Worm (Caenorhabditis elegans) whole organism, young adult: ENCODE data around the gene acc-3.

Experiments
- B0035.1 ChIP-seq: sonication (generic microtip); optimal IDR thresholded peaks from 2 replicates; lab custom pipeline; 2016; ENCODE audit warnings: missing genetic modification characterization, mild to moderate bottlenecking, missing compliant biosample characterization, missing genotype, missing genetic modification reagents
- B0336.3 ChIP-seq: fragments of 200-800 bp; sonication (Bioruptor generic); IDR thresholded peaks from 2 replicates; pipeline ENCODE4 v1.3.6; 2022; ENCODE audit warnings: missing genetic modification characterization, missing compliant biosample characterization
- C06A6.2 ChIP-seq: fragments of 200-800 bp; sonication (Bioruptor generic); conservative IDR thresholded peaks from 2 replicates; pipeline ENCODE4 v1.3.6; 2022; ENCODE audit warnings: missing genetic modification characterization, missing compliant biosample characterization
- F23B12.7 ChIP-seq: sonication (generic microtip); optimal IDR thresholded peaks from 2 replicates; lab custom pipeline; 2017; ENCODE audit warnings: missing genetic modification characterization, mild to moderate bottlenecking, missing compliant biosample characterization, antibody characterized with exemption, moderate library complexity; ENCODE audit not compliant: insufficient read depth
- F52B5.7 ChIP-seq: sonication (generic microtip); optimal IDR thresholded peaks from 2 replicates; lab custom pipeline; 2016; ENCODE audit warnings: mild to moderate bottlenecking, missing genetic modification characterization, missing compliant biosample characterization
- T07F8.4 ChIP-seq: sonication (generic microtip); optimal IDR thresholded peaks from 2 replicates; lab custom pipeline; 2016; ENCODE audit warnings: mild to moderate bottlenecking, missing genetic modification characterization, moderate library complexity, missing compliant biosample characterization
- Y56A3A.18 ChIP-seq: fragments of 200-800 bp; sonication (Bioruptor generic); IDR thresholded peaks from 2 replicates; pipeline ENCODE4 v1.3.6; 2022; ENCODE audit warnings: missing genetic modification reagents, missing genetic modification characterization, missing compliant biosample characterization
- Y67H2A.10 ChIP-seq: fragments of 200-800 bp; sonication (Bioruptor generic); conservative IDR thresholded peaks from 2 replicates; pipeline ENCODE4 v1.3.6; 2022; ENCODE audit warnings: missing genetic modification reagents, missing genetic modification characterization, missing compliant biosample characterization
- aptf-3 ChIP-seq: fragments of 200-800 bp; sonication (Bioruptor generic); IDR thresholded peaks from 2 replicates; pipeline ENCODE4 v1.3.6; 2022; ENCODE audit warnings: missing genetic modification characterization, missing compliant biosample characterization
- ceh-27 ChIP-seq: fragments of 200-800 bp; sonication (Bioruptor generic); optimal IDR thresholded peaks from 2 replicates; lab custom pipeline; 2018; ENCODE audit warnings: mild to moderate bottlenecking, missing genetic modification characterization, moderate library complexity, missing compliant biosample characterization
- ceh-58 ChIP-seq: fragments of 200-800 bp; sonication (Bioruptor generic); IDR thresholded peaks from 2 replicates; pipeline ENCODE4 v1.3.6; 2022; ENCODE audit warnings: missing genetic modification characterization, missing compliant biosample characterization
- chd-7 ChIP-seq: sonication (generic microtip); optimal IDR thresholded peaks from 2 replicates; lab custom pipeline; 2016; ENCODE audit warnings: mild to moderate bottlenecking, missing genetic modification characterization, moderate library complexity, missing compliant biosample characterization
- dox-1 ChIP-seq: fragments of 200-800 bp; sonication (Bioruptor generic); IDR thresholded peaks from 2 replicates; pipeline ENCODE4 v1.3.6; 2022; ENCODE audit warnings: missing genetic modification reagents, missing genetic modification characterization, missing compliant biosample characterization
- dpl-1 ChIP-seq: fragments of 150-350 bp; optimal IDR thresholded peaks from 2 replicates; lab custom pipeline; 2014; ENCODE audit warnings: missing biosample characterization, missing genetic modification reagents, missing genetic modification characterization
- ets-4 ChIP-seq: fragments of 200-800 bp; sonication (Bioruptor generic); optimal IDR thresholded peaks from 2 replicates; lab custom pipeline; 2018; ENCODE audit warnings: mild to moderate bottlenecking, missing genetic modification characterization, missing compliant biosample characterization
- him-1 ChIP-seq: sonication (generic microtip); optimal IDR thresholded peaks from 2 replicates; lab custom pipeline; 2016; ENCODE audit warnings: missing genotype, missing genetic modification reagents, missing genetic modification characterization, missing compliant biosample characterization
- hlh-12 ChIP-seq: sonication (generic microtip); optimal IDR thresholded peaks from 2 replicates; lab custom pipeline; 2016; ENCODE audit warnings: missing genetic modification characterization, missing compliant biosample characterization
- hsf-1 ChIP-seq: fragments of 200-800 bp; sonication (Bioruptor generic); IDR thresholded peaks from 2 replicates; pipeline ENCODE4 v1.3.6; 2022; ENCODE audit warnings: missing genetic modification reagents, missing genetic modification characterization, missing compliant biosample characterization
- lag-1 ChIP-seq: fragments of 200-800 bp; sonication (Bioruptor generic); IDR thresholded peaks from 2 replicates; pipeline ENCODE4 v1.3.6; 2022; ENCODE audit warnings: missing genetic modification reagents, missing genetic modification characterization, missing compliant biosample characterization
- let-607 ChIP-seq, 2 experiments: fragments of 200-800 bp in 1 of 2; sonication (Bioruptor generic) in 1 of 2; sonication (generic microtip) in 1 of 2; optimal IDR thresholded peaks; 2 replicates each; lab custom pipeline; 2016 to 2018; ENCODE audit warnings: mild to moderate bottlenecking in 2 of 2, missing compliant biosample characterization in 2 of 2, missing genetic modification characterization in 2 of 2, moderate library complexity in 2 of 2, missing genotype in 1 of 2
- lin-35 ChIP-seq, 3 experiments: fragments of 150-350 bp in 2 of 3; sonication (generic microtip) in 1 of 3; optimal IDR thresholded peaks; 2 replicates each; lab custom pipeline; 2014 to 2018; ENCODE audit warnings: missing biosample characterization in 3 of 3, missing genetic modification characterization in 3 of 3, missing genetic modification reagents in 3 of 3
- madf-10 ChIP-seq: sonication (generic microtip); optimal IDR thresholded peaks from 2 replicates; lab custom pipeline; 2016; ENCODE audit warnings: mild to moderate bottlenecking, missing genetic modification characterization, missing compliant biosample characterization
- mel-28 ChIP-seq: sonication (generic microtip); optimal IDR thresholded peaks from 2 replicates; lab custom pipeline; 2016; ENCODE audit warnings: borderline replicate concordance, mild to moderate bottlenecking, missing genetic modification characterization, missing compliant biosample characterization
- mes-4 ChIP-seq: sonication (generic microtip); optimal IDR thresholded peaks from 2 replicates; lab custom pipeline; 2016; ENCODE audit warnings: missing genotype, missing genetic modification characterization, missing compliant biosample characterization
- nhr-80 ChIP-seq: sonication (generic microtip); optimal IDR thresholded peaks from 2 replicates; lab custom pipeline; 2016; ENCODE audit warnings: missing genetic modification characterization, missing compliant biosample characterization
- snpc-1.3 ChIP-seq: sonication (generic microtip); optimal IDR thresholded peaks from 2 replicates; lab custom pipeline; 2017; ENCODE audit warnings: missing genetic modification characterization, mild to moderate bottlenecking, missing compliant biosample characterization, antibody characterized with exemption, moderate library complexity, missing genotype, missing genetic modification reagents; ENCODE audit not compliant: insufficient read depth
- somi-1 ChIP-seq: fragments of 200-800 bp; sonication (Bioruptor generic); optimal IDR thresholded peaks from 2 replicates; lab custom pipeline; 2018; ENCODE audit warnings: mild to moderate bottlenecking, missing genetic modification characterization, missing compliant biosample characterization
- tlf-1 ChIP-seq: fragments of 200-800 bp; sonication (Bioruptor generic); optimal IDR thresholded peaks from 2 replicates; lab custom pipeline; 2018; ENCODE audit warnings: mild to moderate bottlenecking, missing genetic modification characterization, missing compliant biosample characterization
- unc-62 ChIP-seq: fragments of 150-350 bp; optimal IDR thresholded peaks from 2 replicates; lab custom pipeline; 2014; ENCODE audit warnings: missing biosample characterization, missing genetic modification reagents, missing genetic modification characterization
- xnd-1 ChIP-seq: sonication (generic microtip); optimal IDR thresholded peaks from 2 replicates; lab custom pipeline; 2016; ENCODE audit warnings: missing genotype, missing genetic modification reagents, missing genetic modification characterization, missing compliant biosample characterization
- zfh-2 ChIP-seq: fragments of 200-800 bp; sonication (Bioruptor generic); conservative IDR thresholded peaks from 2 replicates; pipeline ENCODE4 v1.3.6; 2022; ENCODE audit warnings: missing genetic modification reagents, missing genetic modification characterization, missing compliant biosample characterization
- zim-3 ChIP-seq: sonication (generic microtip); optimal IDR thresholded peaks from 2 replicates; lab custom pipeline; 2017; ENCODE audit warnings: mild to moderate bottlenecking, missing genetic modification characterization, moderate library complexity, missing compliant biosample characterization

acc-3 gene

DNA sequence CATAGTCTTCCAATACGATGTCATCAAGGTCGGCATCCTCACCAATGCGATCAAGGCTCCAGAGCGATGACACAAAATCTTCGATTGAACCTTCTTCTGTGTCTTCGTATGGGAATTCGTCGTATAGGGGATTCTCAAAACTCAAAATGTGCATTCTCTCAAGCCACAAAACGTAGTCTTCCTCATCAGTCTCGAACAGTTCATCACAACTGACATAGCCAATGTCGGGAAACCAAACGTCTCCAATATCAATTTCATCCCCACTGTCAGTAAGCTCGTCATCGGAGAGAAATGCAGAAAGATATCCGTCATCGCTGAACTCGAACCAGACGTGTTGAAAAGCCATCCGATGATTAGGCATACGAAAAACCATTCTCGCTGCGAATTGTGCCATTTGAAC, 27.4 kb upstream of the acc-3 start, which contains the start of gene C39E6.2:
Gene C39E6.2, minus strand, starts transcription at position 394 of the 400 bp plus-strand sequence.
- TF ChIP-seq mel-28 (tag; lab: Kevin White, UChicago) (no peak), madf-10 (tag; lab: Kevin White, UChicago) (no peak), chd-7 (tag; lab: Kevin White, UChicago) (no peak), B0336.3 (no peak), zim-3 (tag; lab: Kevin White, UChicago) (no peak), xnd-1 (tag; lab: Kevin White, UChicago) (no peak), mes-4 (tag; lab: Kevin White, UChicago) (no peak), ets-4 (GFP tag; lab: Kevin White, UChicago) (no peak), tlf-1 (GFP tag; lab: Kevin White, UChicago) (no peak), zfh-2 (GFP tag; lab: Robert Waterston, UW) (no peak)
- TF ChIP-seq, all 124 proteins: peak for 0

DNA sequence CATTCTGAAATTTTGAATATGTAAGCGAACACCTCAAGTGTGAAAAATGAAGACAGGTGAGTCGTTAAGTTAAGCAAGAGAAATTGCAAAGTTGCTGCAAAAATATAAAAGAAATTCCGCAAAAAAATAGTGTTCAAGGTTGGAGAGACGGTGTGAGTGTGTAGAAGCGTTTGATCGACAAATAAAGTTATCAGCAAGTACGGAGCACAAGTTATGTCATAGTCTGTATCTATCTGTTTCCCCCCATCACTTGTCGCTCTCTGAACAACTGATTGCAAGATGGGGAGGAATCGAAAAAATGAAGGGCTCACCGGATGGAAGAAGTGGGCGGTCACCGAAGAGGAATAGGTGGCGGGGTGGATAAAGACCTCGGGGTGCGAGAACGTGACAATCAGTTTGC, 21.8 kb upstream of the acc-3 start, which contains the start of gene lon-2:
Gene lon-2, minus strand, starts transcription at position 4 of the 400 bp plus-strand sequence.
- TF ChIP-seq nhr-80 (peak; percentile 86), let-607 (tag; optimal IDR thresholded peaks at IDR 0.05; lab: Kevin White, UChicago) (no peak)

DNA sequence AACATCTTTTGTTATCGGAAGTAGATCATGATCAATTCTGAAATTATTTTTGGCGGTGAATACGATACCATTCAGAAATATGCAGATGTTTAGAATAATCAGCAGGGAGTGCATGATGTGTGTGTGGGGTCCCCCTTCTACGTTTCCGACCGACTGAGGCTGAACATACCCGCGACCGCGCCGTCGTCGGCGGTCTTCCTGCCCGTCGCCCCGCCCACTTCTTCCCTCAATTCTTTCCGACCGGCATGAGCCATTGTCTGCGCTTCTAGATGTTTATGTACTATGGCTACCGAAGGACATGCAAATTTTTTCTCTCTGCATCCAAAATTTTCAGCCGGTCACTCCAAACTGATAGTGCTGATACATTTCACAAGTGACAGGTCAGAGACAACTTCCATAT, 16.7 kb upstream of the acc-3 start:
- TF ChIP-seq dox-1 (GFP tag; lab: Robert Waterston, UW) (peak; percentile 47; the same call in 1 of the 2 replicates), lag-1 (GFP tag; lab: Robert Waterston, UW) (no peak), him-1 (tag; lab: Kevin White, UChicago) (no peak), zfh-2 (GFP tag; lab: Robert Waterston, UW) (peak; percentile 79), B0035.1 (no peak), nhr-80 (peak; percentile 55), hsf-1 (GFP tag; lab: Robert Waterston, UW) (no peak)
- TF ChIP-seq, all 124 proteins: peak for 3

DNA sequence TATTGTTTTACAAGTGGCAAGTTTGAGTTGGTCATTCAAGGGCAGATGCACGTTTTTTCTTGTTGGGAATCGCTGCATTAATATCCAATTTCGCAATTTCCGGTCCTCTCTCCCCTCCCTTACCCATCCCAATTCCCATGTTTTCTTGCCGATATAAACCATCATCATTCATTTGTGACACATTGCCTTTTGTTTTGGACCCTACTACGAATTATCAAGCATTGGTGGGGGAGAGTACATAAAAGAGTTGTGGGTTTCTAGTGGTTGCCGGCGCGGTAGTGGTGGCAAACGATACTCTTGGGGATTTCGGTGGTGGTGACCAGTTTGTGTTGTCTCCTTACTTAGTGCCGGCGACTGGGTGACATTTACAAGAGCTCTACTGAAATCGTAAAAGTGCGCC, 15.0 kb upstream of the acc-3 start:
- TF ChIP-seq F52B5.7, result no peak
- TF ChIP-seq hlh-12 (tag; lab: Kevin White, UChicago), result no peak
- TF ChIP-seq chd-7 (tag; lab: Kevin White, UChicago), result no peak
- TF ChIP-seq F23B12.7 (tag; lab: Kevin White, UChicago), result no peak
- no peak for TF ChIP-seq lag-1 (GFP tag; lab: Robert Waterston, UW)
- TF ChIP-seq T07F8.4 (tag; lab: Kevin White, UChicago), result no peak
- TF ChIP-seq aptf-3 (GFP tag; lab: Robert Waterston, UW), result no peak
- TF ChIP-seq hsf-1 (GFP tag; lab: Robert Waterston, UW), result no peak
- TF ChIP-seq Y67H2A.10, result no peak
- no peak for TF ChIP-seq ceh-27 (GFP tag; lab: Kevin White, UChicago)
- no peak for TF ChIP-seq snpc-1.3 (tag; lab: Kevin White, UChicago)
- no peak for TF ChIP-seq C06A6.2 (GFP tag; lab: Robert Waterston, UW)
- TF ChIP-seq somi-1 (GFP tag; lab: Kevin White, UChicago), result no peak
- TF ChIP-seq ceh-58 (GFP tag; lab: Robert Waterston, UW), result no peak

DNA sequence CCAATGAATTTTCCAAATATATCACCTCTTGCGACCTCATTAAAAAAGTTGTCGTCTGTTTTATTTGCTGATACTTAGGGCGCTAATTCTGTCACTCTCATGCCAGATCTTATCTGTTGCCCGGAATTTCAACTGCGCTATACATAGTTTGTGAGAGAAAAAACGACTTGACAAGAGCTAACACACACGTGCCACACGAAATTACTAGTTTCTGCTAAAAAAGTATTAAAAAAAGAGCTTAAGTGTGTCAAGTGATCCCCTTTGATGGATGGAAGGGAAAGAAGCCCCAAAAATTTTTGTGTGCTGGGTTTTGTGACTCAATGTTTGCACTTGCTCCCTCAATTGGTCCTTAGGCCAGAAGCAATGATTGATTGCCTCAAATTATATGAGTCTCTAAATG, 13.3 kb upstream of the acc-3 start:
- no peak for TF ChIP-seq unc-62 (GFP tag; lab: Kevin White, UChicago)
- TF ChIP-seq C06A6.2 (GFP tag; lab: Robert Waterston, UW), result no peak
- TF ChIP-seq dpl-1 (GFP tag; lab: Kevin White, UChicago), result no peak
- TF ChIP-seq mes-4 (tag; lab: Kevin White, UChicago), result no peak
- TF ChIP-seq lin-35 (GFP tag; optimal IDR thresholded peaks at IDR 0.05; lab: Kevin White, UChicago), result no peak
- no peak for TF ChIP-seq F23B12.7 (tag; lab: Kevin White, UChicago)
- TF ChIP-seq Y56A3A.18 (GFP tag; lab: Robert Waterston, UW), result no peak
- TF ChIP-seq, all 124 proteins: peak for 0
